Fruit fly (Drosophila melanogaster): ENCODE measurements around the gene CG32485.
A peak's percentile ranks its signal among the peaks of the same experiment; 100 is the strongest.

CG32485 gene

dm6 chr3L:3036951-3037586 lies 13.1 kb upstream of the CG32485 start (continued):
- no peak for TF ChIP-seq CG16813 (GFP tag; IDR thresholded peaks at IDR 0.05; ENCODE audit: partially characterized antibody)
- peak; percentile 45 for TF ChIP-seq kni (GFP tag; optimal IDR thresholded peaks at IDR 0.05)
- TF ChIP-seq CG12769 (tag; optimal IDR thresholded peaks at IDR 0.05) = peak; percentile 91
- no peak for TF ChIP-seq CG31224 (GFP tag; IDR thresholded peaks at IDR 0.05)
- TF ChIP-seq NC2β (GFP tag; optimal IDR thresholded peaks at IDR 0.05) = no peak
- TF ChIP-seq CG11504 (tag; optimal IDR thresholded peaks at IDR 0.05) = peak; percentile 2
- peak; percentile 11 for TF ChIP-seq abd-A (tag; optimal IDR thresholded peaks at IDR 0.05)
- TF ChIP-seq Bdp1 (GFP tag; optimal IDR thresholded peaks at IDR 0.05) = no peak
- TF ChIP-seq rib (GFP tag; IDR thresholded peaks at IDR 0.05) = 0 out of 2 replicates have a peak, but pooled peaks have one; percentile 10
- TF ChIP-seq ewg (GFP tag; optimal IDR thresholded peaks at IDR 0.05) = no peak
- peak; percentile 91 for TF ChIP-seq crol (GFP tag; IDR thresholded peaks at IDR 0.05)
- no peak for TF ChIP-seq nau (GFP tag; optimal IDR thresholded peaks at IDR 0.05)
- TF ChIP-seq peb (GFP tag; IDR thresholded peaks at IDR 0.05) = no peak
- TF ChIP-seq D19B (GFP tag; optimal IDR thresholded peaks at IDR 0.05) = peak; percentile 73
- no peak for TF ChIP-seq CG33213 (GFP tag; optimal IDR thresholded peaks at IDR 0.05)
- no peak for TF ChIP-seq sisA (GFP tag; IDR thresholded peaks at IDR 0.05)
- TF ChIP-seq Hr3 (GFP tag; optimal IDR thresholded peaks at IDR 0.05) = no peak
- TF ChIP-seq CG10565 (GFP tag; optimal IDR thresholded peaks at IDR 0.05) = no peak
- no peak for TF ChIP-seq CG34224 (GFP tag; IDR thresholded peaks at IDR 0.05; ENCODE audit: partially characterized antibody)
- TF ChIP-seq CG3163 (GFP tag; optimal IDR thresholded peaks at IDR 0.05) = no peak
- no peak for TF ChIP-seq GATAe (GFP tag; conservative IDR thresholded peaks at IDR 0.05)
- peak in 1 of 2 experiments; percentile 3 for TF ChIP-seq Trl (optimal IDR thresholded peaks at IDR 0.05)
- TF ChIP-seq Trl (GFP tag; optimal IDR thresholded peaks at IDR 0.05) = no peak
- TF ChIP-seq mirr (GFP tag; optimal IDR thresholded peaks at IDR 0.05) = no peak
- TF ChIP-seq Oli (tag; optimal IDR thresholded peaks at IDR 0.05) = peak; percentile 7
- no peak for TF ChIP-seq HmgD (GFP tag; optimal IDR thresholded peaks at IDR 0.05)
- no peak for TF ChIP-seq C15 (GFP tag; IDR thresholded peaks at IDR 0.05)
- peak; percentile 22; the same call in 1 of the 2 replicates for TF ChIP-seq CG42726 (GFP tag; IDR thresholded peaks at IDR 0.05; ENCODE audit: partially characterized antibody)
- no peak for TF ChIP-seq CG4707 (GFP tag; optimal IDR thresholded peaks at IDR 0.05)
- TF ChIP-seq CG15514 (GFP tag; optimal IDR thresholded peaks at IDR 0.05) = no peak
- no peak for TF ChIP-seq CG4282 (GFP tag; optimal IDR thresholded peaks at IDR 0.05)
- TF ChIP-seq CG15269 (tag; optimal IDR thresholded peaks at IDR 0.05) = peak; percentile 28
- no peak for TF ChIP-seq CG14965 (GFP tag; optimal IDR thresholded peaks at IDR 0.05; ENCODE audit: borderline replicate concordance)
- no peak for TF ChIP-seq CG6254 (GFP tag; optimal IDR thresholded peaks at IDR 0.05)
- no peak for TF ChIP-seq CG16863 (GFP tag; optimal IDR thresholded peaks at IDR 0.05)
- TF ChIP-seq run (tag; optimal IDR thresholded peaks at IDR 0.05) = no peak
- no peak for TF ChIP-seq CG1233 (GFP tag; optimal IDR thresholded peaks at IDR 0.05)
- no peak for TF ChIP-seq chn (GFP tag; optimal IDR thresholded peaks at IDR 0.05)
- no peak for TF ChIP-seq disco-r (GFP tag; optimal IDR thresholded peaks at IDR 0.05)
- no peak for TF ChIP-seq Spps (tag; optimal IDR thresholded peaks at IDR 0.05)
- TF ChIP-seq Tbp (GFP tag; optimal IDR thresholded peaks at IDR 0.05) = no peak
- no peak for TF ChIP-seq ab (GFP tag; optimal IDR thresholded peaks at IDR 0.05)
- peak; percentile 29; the same call in 1 of the 3 replicates for TF ChIP-seq row (GFP tag; IDR thresholded peaks at IDR 0.05)
- no peak for TF ChIP-seq CG1792 (GFP tag; optimal IDR thresholded peaks at IDR 0.05)

All from whole organism, embryonic.